Worm (Caenorhabditis elegans) whole organism, L1 larva: ENCODE measurements around the gene srlf-23.
A peak's percentile ranks its signal among the peaks of the same experiment; 100 is the strongest.

Source experiments
- C16A3.4 ChIP-seq: fragments of 150-350 bp; optimal IDR thresholded peaks from 2 replicates; lab custom pipeline; 2014; ENCODE audit warnings: missing biosample characterization, missing genetic modification characterization
- C34B4.2 ChIP-seq: sonication (generic microtip); optimal IDR thresholded peaks from 2 replicates; lab custom pipeline; 2017; ENCODE audit warnings: mild to moderate bottlenecking, missing genetic modification characterization, missing compliant biosample characterization
- F16B12.6 ChIP-seq: fragments of 150-350 bp; optimal IDR thresholded peaks from 2 replicates; lab custom pipeline; 2014; ENCODE audit warnings: missing biosample characterization, missing genetic modification characterization
- aha-1 ChIP-seq: fragments of 150-350 bp; optimal IDR thresholded peaks from 2 replicates; lab custom pipeline; 2014; ENCODE audit warnings: missing biosample characterization, missing genetic modification characterization
- alr-1 ChIP-seq: fragments of 200-800 bp; sonication (Bioruptor generic); optimal IDR thresholded peaks from 2 replicates; lab custom pipeline; 2018; ENCODE audit warnings: borderline replicate concordance, mild to moderate bottlenecking, missing genetic modification characterization, missing compliant biosample characterization
- ama-1 ChIP-seq: fragments of 150-350 bp; optimal IDR thresholded peaks from 2 replicates; lab custom pipeline; 2014
- blmp-1 ChIP-seq: fragments of 150-350 bp; optimal IDR thresholded peaks from 2 replicates; lab custom pipeline; 2014; ENCODE audit warnings: missing biosample characterization, missing genetic modification characterization
- ceh-88 ChIP-seq: fragments of 200-800 bp; sonication (Bioruptor generic); IDR thresholded peaks from 2 replicates; pipeline ENCODE4 v1.3.6; 2022; ENCODE audit warnings: missing genetic modification characterization, missing compliant biosample characterization
- dpl-1 ChIP-seq, 3 experiments: fragments of 150-350 bp in 2 of 3; sonication (generic microtip) in 1 of 3; optimal IDR thresholded peaks; 2 replicates each; lab custom pipeline; 2014 to 2017; ENCODE audit warnings: missing biosample characterization in 3 of 3, missing genetic modification characterization in 3 of 3, missing genetic modification reagents in 3 of 3
- dsc-1 ChIP-seq: sonication (generic microtip); optimal IDR thresholded peaks from 2 replicates; lab custom pipeline; 2016; ENCODE audit warnings: mild to moderate bottlenecking, missing genetic modification characterization, missing compliant biosample characterization
- egl-27 ChIP-seq, 2 experiments: fragments of 150-350 bp in 1 of 2; sonication (generic microtip); optimal IDR thresholded peaks; 3 replicates each; lab custom pipeline; 2017 to 2018; ENCODE audit warnings: missing biosample characterization in 2 of 2, missing genetic modification characterization in 2 of 2, missing genetic modification reagents in 2 of 2
- elt-2 ChIP-seq: sonication (generic microtip); optimal IDR thresholded peaks from 2 replicates; lab custom pipeline; 2016; ENCODE audit warnings: missing genetic modification characterization, mild to moderate bottlenecking, inconsistent platforms, missing compliant biosample characterization, missing genetic modification reagents
- ets-5 ChIP-seq: fragments of 200-800 bp; sonication (Bioruptor generic); IDR thresholded peaks from 2 replicates; pipeline ENCODE4 v1.3.6; 2022; ENCODE audit warnings: missing genetic modification characterization, missing compliant biosample characterization
- fkh-10 ChIP-seq: sonication (generic microtip); optimal IDR thresholded peaks from 2 replicates; lab custom pipeline; 2017; ENCODE audit warnings: missing biosample characterization, missing genetic modification reagents, missing genetic modification characterization
- fkh-4 ChIP-seq: sonication (generic microtip); optimal IDR thresholded peaks from 2 replicates; lab custom pipeline; 2016; ENCODE audit warnings: missing compliant biosample characterization, missing genetic modification characterization, borderline replicate concordance
- fkh-8 ChIP-seq: sonication (generic microtip); optimal IDR thresholded peaks from 2 replicates; lab custom pipeline; 2016; ENCODE audit warnings: mild to moderate bottlenecking, missing genetic modification characterization, missing compliant biosample characterization
- fos-1 ChIP-seq: fragments of 150-350 bp; optimal IDR thresholded peaks from 2 replicates; lab custom pipeline; 2014; ENCODE audit warnings: missing biosample characterization, missing genetic modification characterization
- grh-1 ChIP-seq: fragments of 200-800 bp; sonication (Bioruptor generic); IDR thresholded peaks from 2 replicates; pipeline ENCODE4 v1.3.6; 2022; ENCODE audit warnings: missing genetic modification reagents, missing genetic modification characterization, missing compliant biosample characterization
- hlh-4 ChIP-seq: sonication (generic microtip); optimal IDR thresholded peaks from 2 replicates; lab custom pipeline; 2016; ENCODE audit warnings: mild to moderate bottlenecking, missing genetic modification characterization, missing compliant biosample characterization
- irx-1 ChIP-seq: sonication (generic microtip); optimal IDR thresholded peaks from 2 replicates; lab custom pipeline; 2016; ENCODE audit warnings: missing genetic modification characterization, missing compliant biosample characterization
- isw-1 ChIP-seq: fragments of 200-800 bp; sonication (Bioruptor generic); IDR thresholded peaks from 2 replicates; pipeline ENCODE4 v1.3.6; 2022; ENCODE audit warnings: missing genetic modification characterization, missing compliant biosample characterization
- lin-13 ChIP-seq: fragments of 150-350 bp; optimal IDR thresholded peaks from 2 replicates; lab custom pipeline; 2014; ENCODE audit warnings: missing biosample characterization, missing genetic modification reagents, missing genetic modification characterization
- lin-14 ChIP-seq: fragments of 200-800 bp; sonication (Bioruptor generic); optimal IDR thresholded peaks from 2 replicates; lab custom pipeline; 2018; ENCODE audit warnings: mild to moderate bottlenecking, missing genetic modification characterization, moderate library complexity, missing compliant biosample characterization
- lin-15B ChIP-seq: fragments of 150-350 bp; sonication (generic microtip); optimal IDR thresholded peaks from 3 replicates; lab custom pipeline; 2014; ENCODE audit warnings: missing biosample characterization, missing genetic modification characterization
- lin-35 ChIP-seq, 2 experiments: fragments of 150-350 bp; optimal IDR thresholded peaks; 2 replicates each; lab custom pipeline; 2014; ENCODE audit warnings: missing biosample characterization in 2 of 2, missing genetic modification characterization in 2 of 2, missing genetic modification reagents in 2 of 2
- lir-3 ChIP-seq: sonication (generic microtip); optimal IDR thresholded peaks from 2 replicates; lab custom pipeline; 2016; ENCODE audit warnings: mild to moderate bottlenecking, missing genetic modification characterization, moderate library complexity, missing compliant biosample characterization; ENCODE audit not compliant: poor library complexity
- lsy-2 ChIP-seq, 2 experiments: fragments of 150-350 bp; optimal IDR thresholded peaks; 2 replicates each; lab custom pipeline; 2014; ENCODE audit warnings: missing biosample characterization in 2 of 2, missing genetic modification characterization in 2 of 2
- mdl-1 ChIP-seq, 2 experiments: fragments of 150-350 bp; optimal IDR thresholded peaks; 2 replicates each; lab custom pipeline; 2014 to 2017; ENCODE audit warnings: missing biosample characterization in 2 of 2, missing genetic modification characterization in 2 of 2, inconsistent platforms in 1 of 2
- mef-2 ChIP-seq: fragments of 150-350 bp; optimal IDR thresholded peaks from 2 replicates; lab custom pipeline; 2014; ENCODE audit warnings: missing biosample characterization, missing genetic modification characterization
- mep-1 ChIP-seq: fragments of 150-350 bp; optimal IDR thresholded peaks from 2 replicates; lab custom pipeline; 2014; ENCODE audit warnings: missing biosample characterization, missing genetic modification characterization
- nhr-20 ChIP-seq: sonication (generic microtip); optimal IDR thresholded peaks from 2 replicates; lab custom pipeline; 2016; ENCODE audit warnings: mild to moderate bottlenecking, missing genetic modification characterization, missing compliant biosample characterization
- nhr-84 ChIP-seq: sonication (generic microtip); optimal IDR thresholded peaks from 2 replicates; lab custom pipeline; 2017; ENCODE audit warnings: missing biosample characterization, missing genetic modification characterization
- nhr-85 ChIP-seq: sonication (generic microtip); peaks from one replicate; lab custom pipeline; 2016; ENCODE audit warnings: missing genetic modification characterization, inconsistent platforms, missing compliant biosample characterization
- pag-3 ChIP-seq: sonication (generic microtip); optimal IDR thresholded peaks from 2 replicates; lab custom pipeline; 2017; ENCODE audit warnings: missing genetic modification characterization, mild to moderate bottlenecking, missing compliant biosample characterization, antibody characterized with exemption, borderline replicate concordance; ENCODE audit not compliant: insufficient read depth
- snu-23 ChIP-seq: sonication (generic microtip); optimal IDR thresholded peaks from 2 replicates; lab custom pipeline; 2016; ENCODE audit warnings: missing genetic modification characterization, missing compliant biosample characterization
- sptf-1 ChIP-seq: fragments of 150-350 bp; optimal IDR thresholded peaks from 2 replicates; lab custom pipeline; 2014; ENCODE audit warnings: missing biosample characterization, missing genetic modification characterization
- swsn-7 ChIP-seq: sonication (generic microtip); optimal IDR thresholded peaks from 2 replicates; lab custom pipeline; 2016; ENCODE audit warnings: missing genetic modification characterization, missing compliant biosample characterization
- tbx-2 ChIP-seq: sonication (generic microtip); optimal IDR thresholded peaks from 2 replicates; lab custom pipeline; 2016; ENCODE audit warnings: missing genetic modification characterization, missing compliant biosample characterization
- unc-62 ChIP-seq: fragments of 150-350 bp; optimal IDR thresholded peaks from 2 replicates; lab custom pipeline; 2014; ENCODE audit warnings: missing biosample characterization, missing genetic modification reagents, missing genetic modification characterization
- unc-86 ChIP-seq: sonication (generic microtip); optimal IDR thresholded peaks from 2 replicates; lab custom pipeline; 2016; ENCODE audit warnings: missing genetic modification characterization, missing compliant biosample characterization
- vab-15 ChIP-seq: sonication (generic microtip); optimal IDR thresholded peaks from 2 replicates; lab custom pipeline; 2017; ENCODE audit warnings: missing genotype, mild to moderate bottlenecking, missing genetic modification characterization, missing compliant biosample characterization
- xbp-1 ChIP-seq: sonication (generic microtip); optimal IDR thresholded peaks from 2 replicates; lab custom pipeline; 2016; ENCODE audit warnings: missing genetic modification characterization, missing compliant biosample characterization
- zip-4 ChIP-seq: fragments of 200-800 bp; sonication (Bioruptor generic); optimal IDR thresholded peaks from 2 replicates; lab custom pipeline; 2018; ENCODE audit warnings: mild to moderate bottlenecking, missing genetic modification characterization, moderate library complexity, missing compliant biosample characterization

Gene srlf-23

DNA sequence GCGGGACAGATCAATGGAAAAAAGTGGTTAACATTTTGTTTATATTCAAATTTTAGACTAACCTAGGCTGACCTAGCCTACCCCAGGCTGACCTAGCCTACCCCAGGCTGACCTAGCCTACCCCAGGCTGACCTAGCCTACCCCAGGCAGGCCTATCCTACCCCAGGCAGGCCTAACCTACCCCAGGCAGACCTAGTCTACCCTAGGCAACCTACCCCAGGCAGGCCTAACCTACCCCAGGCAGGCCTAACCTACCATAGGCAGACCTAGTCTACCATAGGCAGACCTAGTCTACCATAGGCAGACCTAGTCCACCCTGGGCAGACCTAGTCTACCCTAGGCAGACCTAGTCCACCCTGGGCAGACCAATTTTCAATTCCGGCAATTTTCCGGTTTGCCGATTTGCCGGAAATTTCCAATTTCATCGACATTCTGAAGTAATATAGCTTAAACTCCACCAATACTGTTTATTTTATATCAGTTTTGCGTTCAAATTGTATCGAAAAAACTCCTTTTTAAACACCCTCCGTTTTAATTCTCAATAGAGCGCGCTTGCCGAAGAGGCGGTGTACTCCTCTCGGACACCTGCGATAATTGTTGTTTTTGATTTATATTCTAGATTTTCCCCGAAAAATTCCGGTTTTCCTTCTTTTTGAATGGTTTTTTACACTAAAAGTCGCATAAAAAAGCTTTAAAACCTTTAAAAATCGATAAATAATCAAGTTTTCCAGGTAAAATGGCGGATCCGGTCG, 11.1 kb upstream of the srlf-23 start, which contains the start of gene trm-2A (continued):
- TF ChIP-seq fkh-8: peak; percentile 76
- TF ChIP-seq unc-62 (GFP tag; lab: Kevin White, UChicago): no peak
- TF ChIP-seq swsn-7 (tag; lab: Kevin White, UChicago): peak; percentile 83
- no peak for TF ChIP-seq nhr-84 (tag; lab: Kevin White, UChicago)
- TF ChIP-seq pag-3: no peak
- TF ChIP-seq alr-1 (tag; lab: Kevin White, UChicago): no peak
- peak; percentile 98 to 99 for TF ChIP-seq lin-35 (GFP tag; optimal IDR thresholded peaks at IDR 0.05; lab: Kevin White, UChicago)
- peak; percentile 81 for TF ChIP-seq grh-1
- no peak for TF ChIP-seq fkh-10 (GFP tag; lab: Kevin White, UChicago)
- TF ChIP-seq aha-1 (tag; lab: Kevin White, UChicago): no peak
- peak; percentile 14 for TF ChIP-seq ama-1
- TF ChIP-seq tbx-2 (tag; lab: Kevin White, UChicago): peak; percentile 83
- TF ChIP-seq irx-1 (tag; lab: Kevin White, UChicago): peak; percentile 70
- peak; percentile 57 for TF ChIP-seq fos-1
- peak; percentile 87 for TF ChIP-seq mep-1
- no peak for TF ChIP-seq ceh-88 (GFP tag; lab: Robert Waterston, UW)
- TF ChIP-seq xbp-1 (tag; lab: Kevin White, UChicago): peak; percentile 82
- TF ChIP-seq hlh-4 (tag; lab: Kevin White, UChicago): no peak
- TF ChIP-seq ets-5 (GFP tag; lab: Robert Waterston, UW): no peak
- TF ChIP-seq dsc-1 (tag; lab: Kevin White, UChicago): peak; percentile 79
- peak; percentile 64 for TF ChIP-seq lin-13
- TF ChIP-seq C34B4.2 (tag; lab: Kevin White, UChicago): no peak
- TF ChIP-seq nhr-85 (tag; lab: Kevin White, UChicago): peak; percentile 91
- peak; percentile 63 for TF ChIP-seq unc-86
- peak; percentile 19 for TF ChIP-seq zip-4 (GFP tag; lab: Kevin White, UChicago)
- TF ChIP-seq vab-15 (tag; lab: Kevin White, UChicago): peak; percentile 79
- TF ChIP-seq egl-27 (tag; optimal IDR thresholded peaks at IDR 0.05; lab: Kevin White, UChicago): no peak
- peak; percentile 75 for TF ChIP-seq blmp-1 (tag; lab: Kevin White, UChicago)
- TF ChIP-seq mdl-1 (tag; optimal IDR thresholded peaks at IDR 0.05; lab: Kevin White, UChicago): peak in 1 of 2 experiments; percentile 63
- peak; percentile 25 for TF ChIP-seq fkh-4 (tag; lab: Kevin White, UChicago)
- TF ChIP-seq F16B12.6 (tag; lab: Kevin White, UChicago): peak; percentile 50
- peak; percentile 89 to 98 (median 98) for TF ChIP-seq dpl-1 (GFP tag; optimal IDR thresholded peaks at IDR 0.05; lab: Kevin White, UChicago)
- peak; percentile 83 to 88 for TF ChIP-seq lsy-2 (tag; optimal IDR thresholded peaks at IDR 0.05; lab: Kevin White, UChicago)
- peak; percentile 86 for TF ChIP-seq C16A3.4 (tag; lab: Kevin White, UChicago)
- TF ChIP-seq lin-14 (GFP tag; lab: Kevin White, UChicago): peak; percentile 94
- TF ChIP-seq elt-2 (tag; lab: Kevin White, UChicago): peak; percentile 27
- no peak for TF ChIP-seq sptf-1 (tag; lab: Kevin White, UChicago)
- peak; percentile 92 for TF ChIP-seq snu-23
- TF ChIP-seq lin-15B (tag; lab: Kevin White, UChicago): peak; percentile 75
- no peak for TF ChIP-seq lir-3 (tag; lab: Kevin White, UChicago)
- TF ChIP-seq nhr-20 (tag; lab: Kevin White, UChicago): peak; percentile 91
- TF ChIP-seq mef-2: no peak
- peak; percentile 64 for TF ChIP-seq isw-1 (GFP tag; lab: Robert Waterston, UW)
